Fruit fly (Drosophila melanogaster) S2 (cell line): ENCODE measurements around the gene Neb-cGP.

Experiments
- CG8478 ChIP-seq: fragments of >200 bp; optimal IDR thresholded peaks from 2 replicates; lab custom pipeline; 2018
- CTCF ChIP-seq, 2 experiments: fragments of >200 bp; optimal IDR thresholded peaks; 2 replicates each; lab custom pipeline; 2018

DNA sequence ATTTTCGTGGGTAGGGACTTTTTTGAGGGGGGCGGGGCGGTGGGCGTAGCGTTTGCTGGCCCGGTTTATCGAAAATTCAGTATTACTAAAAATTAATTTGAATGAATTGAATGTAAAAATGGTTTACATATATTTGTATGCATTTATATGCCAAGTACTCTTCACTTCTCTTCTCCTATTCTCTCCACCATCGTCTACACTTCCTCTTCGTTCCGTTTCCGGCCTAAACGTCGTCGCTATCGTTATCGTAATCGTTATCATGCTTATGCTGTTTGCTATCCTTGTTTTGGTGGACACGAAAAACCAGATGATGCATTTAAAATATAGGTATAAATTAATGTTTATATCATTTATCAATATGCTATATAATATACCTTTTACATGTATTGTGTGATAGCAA lies 1.4 kb downstream of the Neb-cGP start:
- TF ChIP-seq CTCF (optimal IDR thresholded peaks at IDR 0.05; lab: Kevin White, UChicago) (no peak), CG8478 (lab: Kevin White, UChicago) (no peak)
